Fruit fly (Drosophila melanogaster): Measurements from ENCODE around the gene CG13250.

DNA sequence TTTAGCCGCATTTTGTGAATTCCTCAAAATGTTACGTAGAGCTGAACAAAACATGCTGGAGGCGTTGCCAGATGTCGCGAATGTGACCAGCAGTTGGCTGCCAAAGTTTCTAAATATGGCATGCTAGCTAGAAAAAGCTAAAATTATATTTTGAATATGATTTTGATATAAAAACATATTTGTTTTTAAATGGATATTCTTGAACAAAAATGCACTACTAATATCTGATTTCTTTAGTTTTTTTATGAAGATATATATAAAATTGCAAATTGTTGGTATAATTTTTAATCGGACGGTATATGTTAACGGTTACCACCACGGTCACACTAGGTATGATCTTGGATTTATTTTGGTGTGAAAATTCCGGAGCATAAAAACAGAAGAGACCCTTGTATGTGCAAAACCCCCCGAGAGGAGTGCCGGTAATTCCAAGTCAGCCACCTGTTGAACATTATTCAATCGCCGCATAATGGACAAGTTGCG, 12.8 kb upstream of the CG13250 start, which contains the start of the genes mTerf3 and CG5104:
- TF ChIP-seq CG6808 (GFP tag; optimal IDR thresholded peaks at IDR 0.05) (no peak), CG6854 (GFP tag; optimal IDR thresholded peaks at IDR 0.05) (no peak), CG6792 (GFP tag; optimal IDR thresholded peaks at IDR 0.05) (no peak), net (GFP tag; optimal IDR thresholded peaks at IDR 0.05) (no peak), Blimp-1 (GFP tag; optimal IDR thresholded peaks at IDR 0.05) (no peak), ss (GFP tag; optimal IDR thresholded peaks at IDR 0.05) (no peak)
